Fruit fly (Drosophila melanogaster) whole organism, embryonic: ENCODE data around the gene Polr1B.
A peak's percentile ranks its signal among the peaks of the same experiment; 100 is the strongest.

Source experiments
- B-H2 ChIP-seq: fragments of 200-800 bp; sonication (Bioruptor generic); optimal IDR thresholded peaks from 2 replicates; lab custom pipeline; 2018; ENCODE audit warnings: missing biosample characterization, mild to moderate bottlenecking, missing genetic modification characterization
- CG11456 ChIP-seq: fragments of 200-800 bp; sonication (Bioruptor generic); IDR thresholded peaks from 3 replicates; pipeline ENCODE4 v1.3.6; 2022; ENCODE audit warnings: missing biosample characterization, missing genetic modification characterization
- CG12659 ChIP-seq: fragments of 200-800 bp; sonication (Bioruptor generic); optimal IDR thresholded peaks from 3 replicates; lab custom pipeline; 2017; ENCODE audit warnings: mild to moderate bottlenecking, missing biosample characterization, missing genetic modification reagents, missing genetic modification characterization
- CG12942 ChIP-seq: fragments of 200-800 bp; sonication (Bioruptor generic); optimal IDR thresholded peaks from 3 replicates; lab custom pipeline; 2016; ENCODE audit warnings: missing biosample characterization, missing genetic modification characterization
- CG13123 ChIP-seq: fragments of 200-800 bp; sonication (Bioruptor generic); optimal IDR thresholded peaks from 2 replicates; lab custom pipeline; 2016; ENCODE audit warnings: missing biosample characterization, missing genetic modification characterization
- CG13624 ChIP-seq: fragments of 200-800 bp; sonication (Bioruptor generic); optimal IDR thresholded peaks from 2 replicates; lab custom pipeline; 2016; ENCODE audit warnings: missing biosample characterization, missing genetic modification characterization
- CG13894 ChIP-seq: fragments of 200-800 bp; sonication (Bioruptor generic); optimal IDR thresholded peaks from 3 replicates; lab custom pipeline; 2018; ENCODE audit warnings: missing biosample characterization, mild to moderate bottlenecking, missing genetic modification characterization, moderate library complexity
- CG14441 ChIP-seq: fragments of 200-800 bp; sonication (Bioruptor generic); IDR thresholded peaks from 2 replicates; pipeline ENCODE4 v1.3.6; 2022; ENCODE audit warnings: missing biosample characterization, missing genetic modification characterization
- CG14710 ChIP-seq: fragments of 200-800 bp; sonication (Bioruptor generic); optimal IDR thresholded peaks from 3 replicates; lab custom pipeline; 2019; ENCODE audit warnings: missing biosample characterization, mild to moderate bottlenecking, missing genetic modification characterization, moderate library complexity
- CG34376 ChIP-seq: fragments of 200-800 bp; sonication (Bioruptor generic); optimal IDR thresholded peaks from 2 replicates; lab custom pipeline; 2018; ENCODE audit warnings: missing biosample characterization, mild to moderate bottlenecking, missing genetic modification characterization
- CG7786 ChIP-seq: fragments of 200-800 bp; sonication (Bioruptor generic); optimal IDR thresholded peaks from 2 replicates; lab custom pipeline; 2016; ENCODE audit warnings: missing biosample characterization, missing genetic modification characterization
- CG7963 ChIP-seq: fragments of 200-800 bp; sonication (Bioruptor generic); IDR thresholded peaks from 3 replicates; pipeline ENCODE4 v1.3.6; 2022; ENCODE audit warnings: missing biosample characterization, missing genetic modification characterization; ENCODE audit not compliant: partially characterized antibody
- CG8765 ChIP-seq: fragments of 200-800 bp; sonication (Bioruptor generic); IDR thresholded peaks from 2 replicates; pipeline ENCODE4 v1.3.6; 2022; ENCODE audit warnings: missing biosample characterization, missing genetic modification characterization
- CG9817 ChIP-seq: fragments of 200-800 bp; sonication (Bioruptor generic); optimal IDR thresholded peaks from 2 replicates; lab custom pipeline; 2018; ENCODE audit warnings: missing biosample characterization, mild to moderate bottlenecking, missing genetic modification characterization, moderate library complexity
- CTCF ChIP-seq: fragments of 200-800 bp; sonication (Bioruptor generic); optimal IDR thresholded peaks from 2 replicates; lab custom pipeline; 2017; ENCODE audit warnings: missing biosample characterization, mild to moderate bottlenecking, missing genetic modification characterization, moderate library complexity
- Camta ChIP-seq: fragments of 200-800 bp; sonication (Bioruptor generic); optimal IDR thresholded peaks from 2 replicates; lab custom pipeline; 2016; ENCODE audit warnings: missing biosample characterization, missing genetic modification characterization
- CkIIα-i1 ChIP-seq: fragments of 200-800 bp; sonication (Bioruptor generic); IDR thresholded peaks from 2 replicates; pipeline ENCODE4 v1.3.6; 2022; ENCODE audit warnings: missing biosample characterization, missing genetic modification characterization
- CrebB ChIP-seq: fragments of 200-800 bp; sonication (Bioruptor generic); optimal IDR thresholded peaks from 3 replicates; lab custom pipeline; 2018; ENCODE audit warnings: missing biosample characterization, mild to moderate bottlenecking, missing genetic modification characterization
- D ChIP-seq, 2 experiments: fragments of 200-800 bp in 1 of 2; fragments of >200 bp in 1 of 2; sonication (Bioruptor generic) in 1 of 2; optimal IDR thresholded peaks; 2 replicates in 1 of 2; 3 replicates in 1 of 2; lab custom pipeline; 2017; ENCODE audit warnings: mild to moderate bottlenecking in 1 of 2, missing biosample characterization in 1 of 2, missing genetic modification characterization in 1 of 2, missing genetic modification reagents in 1 of 2
- Doc2 ChIP-seq: fragments of 200-800 bp; sonication (Bioruptor generic); IDR thresholded peaks from 2 replicates; pipeline ENCODE4 v1.3.6; 2022; ENCODE audit warnings: missing biosample characterization, missing genetic modification characterization
- Dp ChIP-seq: fragments of 200-800 bp; sonication (Bioruptor generic); optimal IDR thresholded peaks from 2 replicates; lab custom pipeline; 2018; ENCODE audit warnings: missing biosample characterization, mild to moderate bottlenecking, missing genetic modification characterization, moderate library complexity
- E2f2 ChIP-seq: fragments of 200-800 bp; sonication (Bioruptor generic); IDR thresholded peaks from 2 replicates; pipeline ENCODE4 v1.3.6; 2022; ENCODE audit warnings: missing biosample characterization, missing genetic modification characterization
- Fer3 ChIP-seq: fragments of 200-800 bp; sonication (Bioruptor generic); optimal IDR thresholded peaks from 2 replicates; lab custom pipeline; 2018; ENCODE audit warnings: missing biosample characterization, mild to moderate bottlenecking, missing genetic modification characterization, moderate library complexity
- HLH3B ChIP-seq: fragments of 200-800 bp; sonication (Bioruptor generic); IDR thresholded peaks from 2 replicates; pipeline ENCODE4 v1.3.6; 2022; ENCODE audit warnings: missing biosample characterization, missing genetic modification characterization
- Hmr ChIP-seq: fragments of 200-800 bp; sonication (Bioruptor generic); optimal IDR thresholded peaks from 3 replicates; lab custom pipeline; 2017; ENCODE audit warnings: mild to moderate bottlenecking, missing biosample characterization, missing genetic modification reagents, missing genetic modification characterization
- Kr ChIP-seq: fragments of 200-800 bp; sonication (Bioruptor generic); optimal IDR thresholded peaks from 2 replicates; lab custom pipeline; 2017; ENCODE audit warnings: missing biosample characterization, mild to moderate bottlenecking, missing genetic modification characterization
- Lhr ChIP-seq: fragments of 200-800 bp; sonication (Bioruptor generic); optimal IDR thresholded peaks from 3 replicates; lab custom pipeline; 2017; ENCODE audit warnings: mild to moderate bottlenecking, missing biosample characterization, missing genetic modification reagents, missing genetic modification characterization
- NC2α ChIP-seq: fragments of 200-800 bp; sonication (Bioruptor generic); optimal IDR thresholded peaks from 2 replicates; lab custom pipeline; 2016; ENCODE audit warnings: missing biosample characterization, missing genetic modification characterization
- NFAT ChIP-seq: fragments of 200-800 bp; sonication (Bioruptor generic); IDR thresholded peaks from 2 replicates; pipeline ENCODE4 v1.3.6; 2022; ENCODE audit warnings: missing biosample characterization, missing genetic modification characterization
- Neu2 ChIP-seq: fragments of 200-800 bp; sonication (Bioruptor generic); optimal IDR thresholded peaks from 3 replicates; lab custom pipeline; 2016; ENCODE audit warnings: missing biosample characterization, missing genetic modification characterization, borderline replicate concordance
- cad ChIP-seq: fragments of >200 bp; optimal IDR thresholded peaks from 2 replicates; lab custom pipeline; 2017; ENCODE audit warnings: missing biosample characterization, missing genetic modification characterization
- corto ChIP-seq: fragments of 200-800 bp; sonication (Bioruptor generic); optimal IDR thresholded peaks from 2 replicates; lab custom pipeline; 2016; ENCODE audit warnings: missing biosample characterization, mild to moderate bottlenecking, missing genetic modification characterization, moderate library complexity
- dysf ChIP-seq: fragments of 200-800 bp; sonication (Bioruptor generic); IDR thresholded peaks from 3 replicates; pipeline ENCODE4 v1.3.6; 2022; ENCODE audit warnings: missing biosample characterization, missing genetic modification characterization
- fu2 ChIP-seq: fragments of 200-800 bp; sonication (Bioruptor generic); optimal IDR thresholded peaks from 2 replicates; lab custom pipeline; 2016; ENCODE audit warnings: missing biosample characterization, missing genetic modification characterization
- grau ChIP-seq: fragments of 200-800 bp; optimal IDR thresholded peaks from 3 replicates; lab custom pipeline; 2019; ENCODE audit warnings: missing biosample characterization, mild to moderate bottlenecking, missing genetic modification characterization, moderate library complexity
- her ChIP-seq: fragments of 200-800 bp; sonication (Bioruptor generic); optimal IDR thresholded peaks from 2 replicates; lab custom pipeline; 2016; ENCODE audit warnings: missing biosample characterization, missing genetic modification characterization
- jing ChIP-seq: fragments of 200-800 bp; sonication (Bioruptor generic); optimal IDR thresholded peaks from 2 replicates; lab custom pipeline; 2018; ENCODE audit warnings: missing biosample characterization, mild to moderate bottlenecking, missing genetic modification characterization
- nerfin-1 ChIP-seq: fragments of 200-800 bp; sonication (Bioruptor generic); optimal IDR thresholded peaks from 3 replicates; lab custom pipeline; 2019; ENCODE audit warnings: missing biosample characterization, mild to moderate bottlenecking, missing genetic modification characterization, moderate library complexity
- nmo ChIP-seq: fragments of 200-800 bp; sonication (Bioruptor generic); optimal IDR thresholded peaks from 2 replicates; lab custom pipeline; 2018; ENCODE audit warnings: missing biosample characterization, mild to moderate bottlenecking, missing genetic modification characterization, moderate library complexity
- otp ChIP-seq: fragments of 200-800 bp; sonication (Bioruptor generic); IDR thresholded peaks from 3 replicates; pipeline ENCODE4, ENCODE4 v1.3.6; 2022; ENCODE audit warnings: missing biosample characterization, missing genetic modification characterization
- pb ChIP-seq: fragments of 200-800 bp; sonication (Bioruptor generic); optimal IDR thresholded peaks from 3 replicates; lab custom pipeline; 2016; ENCODE audit warnings: missing biosample characterization, missing genetic modification characterization
- pho ChIP-seq: fragments of 200-800 bp; sonication (Bioruptor generic); optimal IDR thresholded peaks from 2 replicates; lab custom pipeline; 2016; ENCODE audit warnings: missing biosample characterization, missing genetic modification characterization
- ro ChIP-seq: fragments of 200-800 bp; sonication (Bioruptor generic); IDR thresholded peaks from 2 replicates; pipeline ENCODE4 v1.3.6; 2022; ENCODE audit warnings: missing biosample characterization, missing genetic modification characterization
- sens-2 ChIP-seq: fragments of 200-800 bp; sonication (Bioruptor generic); IDR thresholded peaks from 2 replicates; pipeline ENCODE4 v1.3.6; 2022; ENCODE audit warnings: missing biosample characterization, missing genetic modification characterization
- stc ChIP-seq: fragments of 200-800 bp; sonication (Bioruptor generic); IDR thresholded peaks from 2 replicates; pipeline ENCODE4 v1.3.6; 2022; ENCODE audit warnings: missing biosample characterization, missing genetic modification characterization
- tin ChIP-seq: fragments of 200-800 bp; sonication (Bioruptor generic); optimal IDR thresholded peaks from 3 replicates; lab custom pipeline; 2016; ENCODE audit warnings: missing biosample characterization, missing genetic modification characterization
- toy ChIP-seq: fragments of 200-800 bp; sonication (Bioruptor generic); IDR thresholded peaks from 2 replicates; pipeline ENCODE4 v1.3.6; 2022; ENCODE audit warnings: missing biosample characterization, missing genetic modification characterization
- tx ChIP-seq: fragments of 200-800 bp; sonication (Bioruptor generic); optimal IDR thresholded peaks from 2 replicates; lab custom pipeline; 2016; ENCODE audit warnings: missing biosample characterization, missing genetic modification characterization
- z ChIP-seq: fragments of 200-800 bp; sonication (Bioruptor generic); IDR thresholded peaks from 3 replicates; pipeline ENCODE4 v1.3.6; 2022; ENCODE audit warnings: missing biosample characterization, missing genetic modification characterization

The Polr1B gene

dm6 chr2L:414593-415399, 10.7 kb downstream of the Polr1B start, which contains the start of the genes AP-2alpha and ebi (continued):
- TF ChIP-seq Doc2 (GFP tag; lab: Robert Waterston, UW) (peak; percentile 49; the same call in 1 of the 2 replicates), CTCF (GFP tag; lab: Kevin White, UChicago) (peak; percentile 93), z (GFP tag; lab: Robert Waterston, UW) (peak; percentile 15; the same call in 1 of the 3 replicates), Fer3 (tag; lab: Kevin White, UChicago) (peak; percentile 78), Kr (peak; percentile 29), D (optimal IDR thresholded peaks at IDR 0.05; lab: Kevin White, UChicago) (no peak), D (GFP tag; optimal IDR thresholded peaks at IDR 0.05; lab: Kevin White, UChicago) (peak; percentile 80), sens-2 (GFP tag; lab: Robert Waterston, UW) (0 out of 2 replicates have a peak, but pooled peaks have one; percentile 50), CG14441 (GFP tag; lab: Robert Waterston, UW) (peak; percentile 89), HLH3B (GFP tag; lab: Robert Waterston, UW) (peak; percentile 74), CG13624 (GFP tag; lab: Kevin White, UChicago) (peak; percentile 94), NC2α (GFP tag; lab: Kevin White, UChicago) (peak; percentile 84), B-H2 (peak; percentile 83), Camta (peak; percentile 85), tx (GFP tag; lab: Kevin White, UChicago) (peak; percentile 92), toy (GFP tag; lab: Robert Waterston, UW) (no peak), NFAT (GFP tag; lab: Robert Waterston, UW) (peak; percentile 80), CkIIα-i1 (no peak), CG12659 (peak; percentile 95), her (GFP tag; lab: Kevin White, UChicago) (peak; percentile 93), otp (GFP tag; lab: Robert Waterston, UW) (peak; percentile 78), CG13894 (peak; percentile 79), nmo (GFP tag; lab: Kevin White, UChicago) (peak; percentile 95), Neu2 (peak; percentile 79), Hmr (GFP tag; lab: Kevin White, UChicago) (peak; percentile 88), CG12942 (peak; percentile 88), ro (GFP tag; lab: Robert Waterston, UW) (peak; percentile 56; the same call in 1 of the 2 replicates), stc (GFP tag; lab: Robert Waterston, UW) (0 out of 2 replicates have a peak, but pooled peaks have one; percentile 45), grau (tag; lab: Kevin White, UChicago) (peak; percentile 87), Lhr (GFP tag; lab: Kevin White, UChicago) (peak; percentile 81), tin (GFP tag; lab: Kevin White, UChicago) (peak; percentile 89), CG7786 (peak; percentile 95), CG34376 (peak; percentile 67), dysf (GFP tag; lab: Robert Waterston, UW) (peak; percentile 93), CrebB (tag; lab: Kevin White, UChicago) (peak; percentile 68), fu2 (peak; percentile 96), E2f2 (GFP tag; lab: Robert Waterston, UW) (peak; percentile 71), cad (no peak), CG11456 (peak; percentile 86), Dp (GFP tag; lab: Kevin White, UChicago) (peak; percentile 40), CG8765 (GFP tag; lab: Robert Waterston, UW) (peak; percentile 82), pho (GFP tag; lab: Kevin White, UChicago) (peak; percentile 95), CG9817 (tag; lab: Kevin White, UChicago) (peak; percentile 92), corto (GFP tag; lab: Kevin White, UChicago) (no peak), pb (GFP tag; lab: Kevin White, UChicago) (peak; percentile 89), CG14710 (peak; percentile 90), nerfin-1 (peak; percentile 78), CG13123 (GFP tag; lab: Kevin White, UChicago) (peak; percentile 77), jing (GFP tag; lab: Kevin White, UChicago) (peak; percentile 59), CG7963 (GFP tag; lab: Robert Waterston, UW) (no peak)
